Fruit fly (Drosophila melanogaster) whole organism, embryonic: Measurements from ENCODE around the gene Ppt1.

Experiments
- CG11093 ChIP-seq: fragments of 200-800 bp; sonication (Bioruptor generic); IDR thresholded peaks from 3 replicates; pipeline ENCODE4 v1.3.6; 2022; ENCODE audit warnings: missing biosample characterization, missing genetic modification characterization
- CG11504 ChIP-seq: fragments of 200-800 bp; sonication (Bioruptor generic); optimal IDR thresholded peaks from 3 replicates; lab custom pipeline; 2019; ENCODE audit warnings: missing biosample characterization, mild to moderate bottlenecking, missing genetic modification characterization, moderate library complexity
- CG12391 ChIP-seq: fragments of 200-800 bp; sonication (Bioruptor generic); optimal IDR thresholded peaks from 3 replicates; lab custom pipeline; 2018; ENCODE audit warnings: missing biosample characterization, mild to moderate bottlenecking, missing genetic modification characterization, moderate library complexity
- CG14710 ChIP-seq: fragments of 200-800 bp; sonication (Bioruptor generic); optimal IDR thresholded peaks from 3 replicates; lab custom pipeline; 2019; ENCODE audit warnings: missing biosample characterization, mild to moderate bottlenecking, missing genetic modification characterization, moderate library complexity
- CG14965 ChIP-seq: fragments of 200-800 bp; sonication (Bioruptor generic); optimal IDR thresholded peaks from 2 replicates; lab custom pipeline; 2016; ENCODE audit warnings: missing biosample characterization, missing genetic modification characterization, borderline replicate concordance
- CG15601 ChIP-seq: fragments of 200-800 bp; sonication (Bioruptor generic); optimal IDR thresholded peaks from 3 replicates; lab custom pipeline; 2019; ENCODE audit warnings: missing biosample characterization, mild to moderate bottlenecking, missing genetic modification characterization, moderate library complexity
- CG15696 ChIP-seq: fragments of 200-800 bp; sonication (Bioruptor generic); optimal IDR thresholded peaks from 2 replicates; lab custom pipeline; 2019; ENCODE audit warnings: missing biosample characterization, mild to moderate bottlenecking, missing genetic modification characterization, moderate library complexity
- CG17385 ChIP-seq: fragments of 200-800 bp; sonication (Bioruptor generic); optimal IDR thresholded peaks from 3 replicates; lab custom pipeline; 2018; ENCODE audit warnings: missing biosample characterization, mild to moderate bottlenecking, missing genetic modification characterization
- CG17829 ChIP-seq: fragments of 200-800 bp; optimal IDR thresholded peaks from 2 replicates; lab custom pipeline; 2019; ENCODE audit warnings: missing biosample characterization, mild to moderate bottlenecking, missing genetic modification characterization, moderate library complexity
- CG18262 ChIP-seq: fragments of 200-800 bp; optimal IDR thresholded peaks from 3 replicates; lab custom pipeline; 2019; ENCODE audit warnings: missing biosample characterization, mild to moderate bottlenecking, missing genetic modification characterization, moderate library complexity
- CG2712 ChIP-seq: fragments of 200-800 bp; optimal IDR thresholded peaks from 3 replicates; lab custom pipeline; 2019; ENCODE audit warnings: missing biosample characterization, mild to moderate bottlenecking, missing genetic modification characterization, moderate library complexity
- CG33557 ChIP-seq: fragments of 200-800 bp; sonication (Bioruptor generic); optimal IDR thresholded peaks from 2 replicates; lab custom pipeline; 2019; ENCODE audit warnings: missing biosample characterization, mild to moderate bottlenecking, missing genetic modification characterization, moderate library complexity
- CG3726 ChIP-seq: fragments of 200-800 bp; sonication (Bioruptor generic); IDR thresholded peaks from 3 replicates; pipeline ENCODE4, ENCODE4 v1.3.6; 2022; ENCODE audit warnings: missing biosample characterization, missing genetic modification characterization
- CG4404 ChIP-seq: fragments of 200-800 bp; sonication (Bioruptor generic); IDR thresholded peaks from 2 replicates; pipeline ENCODE4 v1.3.6; 2022; ENCODE audit warnings: missing biosample characterization, missing genetic modification characterization
- CG4730 ChIP-seq: fragments of 200-800 bp; sonication (Bioruptor generic); IDR thresholded peaks from 2 replicates; pipeline ENCODE4 v1.3.6; 2022; ENCODE audit warnings: missing biosample characterization, missing genetic modification characterization
- CG6272 ChIP-seq: fragments of 200-800 bp; sonication (Bioruptor generic); IDR thresholded peaks from 2 replicates; pipeline ENCODE4 v1.3.6; 2022; ENCODE audit warnings: missing biosample characterization, missing genetic modification characterization
- CG7271 ChIP-seq: fragments of 200-800 bp; sonication (Bioruptor generic); optimal IDR thresholded peaks from 2 replicates; lab custom pipeline; 2018; ENCODE audit warnings: missing biosample characterization, mild to moderate bottlenecking, missing genetic modification characterization, moderate library complexity
- CG7372 ChIP-seq: fragments of 200-800 bp; sonication (Bioruptor generic); IDR thresholded peaks from 2 replicates; pipeline ENCODE4 v1.3.6; 2022; ENCODE audit warnings: missing biosample characterization, missing genetic modification characterization
- CG8281 ChIP-seq: fragments of 200-800 bp; sonication (Bioruptor generic); optimal IDR thresholded peaks from 2 replicates; lab custom pipeline; 2018; ENCODE audit warnings: missing biosample characterization, mild to moderate bottlenecking, missing genetic modification characterization, moderate library complexity
- CG8924 ChIP-seq: fragments of 200-800 bp; optimal IDR thresholded peaks from 3 replicates; lab custom pipeline; 2019; ENCODE audit warnings: missing biosample characterization, mild to moderate bottlenecking, missing genetic modification characterization, moderate library complexity
- CG9727 ChIP-seq: fragments of 200-800 bp; sonication (Bioruptor generic); optimal IDR thresholded peaks from 3 replicates; lab custom pipeline; 2017; ENCODE audit warnings: missing biosample characterization, mild to moderate bottlenecking, missing genetic modification characterization
- CG9817 ChIP-seq: fragments of 200-800 bp; sonication (Bioruptor generic); optimal IDR thresholded peaks from 2 replicates; lab custom pipeline; 2018; ENCODE audit warnings: missing biosample characterization, mild to moderate bottlenecking, missing genetic modification characterization, moderate library complexity
- CoRest ChIP-seq: fragments of 200-800 bp; sonication (Bioruptor generic); optimal IDR thresholded peaks from 3 replicates; lab custom pipeline; 2018; ENCODE audit warnings: missing biosample characterization, mild to moderate bottlenecking, missing genetic modification characterization, moderate library complexity
- ERR ChIP-seq: fragments of 200-800 bp; sonication (Bioruptor generic); optimal IDR thresholded peaks from 2 replicates; lab custom pipeline; 2016; ENCODE audit warnings: missing biosample characterization, missing genetic modification characterization
- HLHmδ ChIP-seq: fragments of 200-800 bp; sonication (Bioruptor generic); optimal IDR thresholded peaks from 2 replicates; lab custom pipeline; 2018; ENCODE audit warnings: missing biosample characterization, mild to moderate bottlenecking, missing genetic modification characterization, moderate library complexity
- Kr ChIP-seq: fragments of 200-800 bp; sonication (Bioruptor generic); optimal IDR thresholded peaks from 2 replicates; lab custom pipeline; 2017; ENCODE audit warnings: missing biosample characterization, mild to moderate bottlenecking, missing genetic modification characterization
- Nf-YC ChIP-seq: fragments of 200-800 bp; optimal IDR thresholded peaks from 3 replicates; lab custom pipeline; 2019; ENCODE audit warnings: missing biosample characterization, mild to moderate bottlenecking, missing genetic modification characterization, moderate library complexity
- Xrp1 ChIP-seq: fragments of 200-800 bp; sonication (Bioruptor generic); IDR thresholded peaks from 2 replicates; pipeline ENCODE4 v1.3.6; 2022; ENCODE audit warnings: missing biosample characterization, missing genetic modification characterization
- ac ChIP-seq: fragments of 200-800 bp; sonication (Bioruptor generic); optimal IDR thresholded peaks from 3 replicates; lab custom pipeline; 2017; ENCODE audit warnings: missing biosample characterization, mild to moderate bottlenecking, missing genetic modification characterization
- bsh ChIP-seq, 2 experiments: fragments of 200-800 bp; sonication (Bioruptor generic); optimal IDR thresholded peaks; 2 replicates each; lab custom pipeline; 2017 to 2018; ENCODE audit warnings: mild to moderate bottlenecking in 2 of 2, missing biosample characterization in 2 of 2, missing genetic modification characterization in 2 of 2, moderate library complexity in 1 of 2
- dmrt11E ChIP-seq: fragments of 200-800 bp; sonication (Bioruptor generic); optimal IDR thresholded peaks from 3 replicates; lab custom pipeline; 2018; ENCODE audit warnings: missing biosample characterization, mild to moderate bottlenecking, missing genetic modification characterization, moderate library complexity
- fd102C ChIP-seq: fragments of 200-800 bp; sonication (Bioruptor generic); optimal IDR thresholded peaks from 2 replicates; lab custom pipeline; 2018; ENCODE audit warnings: missing biosample characterization, mild to moderate bottlenecking, missing genetic modification characterization, moderate library complexity
- gcm2 ChIP-seq: fragments of 200-800 bp; sonication (Bioruptor generic); optimal IDR thresholded peaks from 2 replicates; lab custom pipeline; 2016; ENCODE audit warnings: missing biosample characterization, missing genetic modification characterization
- gem ChIP-seq: fragments of 200-800 bp; sonication (Bioruptor generic); optimal IDR thresholded peaks from 2 replicates; lab custom pipeline; 2019; ENCODE audit warnings: missing biosample characterization, mild to moderate bottlenecking, missing genetic modification characterization, moderate library complexity
- grau ChIP-seq: fragments of 200-800 bp; optimal IDR thresholded peaks from 3 replicates; lab custom pipeline; 2019; ENCODE audit warnings: missing biosample characterization, mild to moderate bottlenecking, missing genetic modification characterization, moderate library complexity
- gsb ChIP-seq: fragments of 200-800 bp; sonication (Bioruptor generic); IDR thresholded peaks from 2 replicates; pipeline ENCODE4 v1.3.6; 2022; ENCODE audit warnings: missing biosample characterization, missing genetic modification characterization
- her ChIP-seq: fragments of 200-800 bp; sonication (Bioruptor generic); optimal IDR thresholded peaks from 2 replicates; lab custom pipeline; 2016; ENCODE audit warnings: missing biosample characterization, missing genetic modification characterization
- oc ChIP-seq: fragments of 200-800 bp; sonication (Bioruptor generic); optimal IDR thresholded peaks from 2 replicates; lab custom pipeline; 2018; ENCODE audit warnings: missing biosample characterization, mild to moderate bottlenecking, missing genetic modification characterization, moderate library complexity
- phol ChIP-seq: fragments of 200-800 bp; sonication (Bioruptor generic); optimal IDR thresholded peaks from 3 replicates; lab custom pipeline; 2018; ENCODE audit warnings: missing biosample characterization, mild to moderate bottlenecking, missing genetic modification characterization, moderate library complexity
- prd ChIP-seq, 3 experiments: fragments of >200 bp in 2 of 3; fragments of 200-800 bp in 1 of 3; sonication (Bioruptor generic) in 1 of 3; optimal IDR thresholded peaks in 2 of 3; IDR thresholded peaks in 1 of 3; 2 replicates in 2 of 3; 3 replicates in 1 of 3; pipeline versions ENCODE4 v1.3.6 to Lab custom; 2017 to 2022; ENCODE audit warnings: missing biosample characterization in 1 of 3, missing genetic modification characterization in 1 of 3
- pros ChIP-seq: fragments of 200-800 bp; sonication (Bioruptor generic); optimal IDR thresholded peaks from 3 replicates; lab custom pipeline; 2019; ENCODE audit warnings: missing biosample characterization, mild to moderate bottlenecking, missing genetic modification characterization, moderate library complexity
- sim ChIP-seq: fragments of 200-800 bp; sonication (Bioruptor generic); IDR thresholded peaks from 2 replicates; pipeline ENCODE4 v1.3.6; 2022; ENCODE audit warnings: missing biosample characterization, missing genetic modification characterization
- sr ChIP-seq: fragments of 200-800 bp; sonication (Bioruptor generic); IDR thresholded peaks from 3 replicates; pipeline ENCODE4 v1.3.6; 2022; ENCODE audit warnings: missing biosample characterization, missing genetic modification characterization
- tll ChIP-seq, 2 experiments: fragments of 200-800 bp in 1 of 2; fragments of >200 bp in 1 of 2; sonication (Bioruptor generic) in 1 of 2; optimal IDR thresholded peaks; 2 replicates each; lab custom pipeline; 2017 to 2019; ENCODE audit warnings: missing biosample characterization in 2 of 2, missing genetic modification characterization in 2 of 2, mild to moderate bottlenecking in 1 of 2, moderate library complexity in 1 of 2
- wek ChIP-seq: fragments of 200-800 bp; sonication (Bioruptor generic); optimal IDR thresholded peaks from 3 replicates; lab custom pipeline; 2018; ENCODE audit warnings: missing biosample characterization, mild to moderate bottlenecking, missing genetic modification characterization, moderate library complexity
- yki ChIP-seq: fragments of >200 bp; optimal IDR thresholded peaks from 3 replicates; lab custom pipeline; 2018
- zen ChIP-seq: fragments of 200-800 bp; sonication (Bioruptor generic); optimal IDR thresholded peaks from 3 replicates; lab custom pipeline; 2018; ENCODE audit warnings: missing biosample characterization, mild to moderate bottlenecking, missing genetic modification characterization, moderate library complexity
- zf30C ChIP-seq: fragments of 200-800 bp; sonication (Bioruptor generic); optimal IDR thresholded peaks from 3 replicates; lab custom pipeline; 2018; ENCODE audit warnings: missing biosample characterization, mild to moderate bottlenecking, missing genetic modification characterization

The Ppt1 gene

DNA sequence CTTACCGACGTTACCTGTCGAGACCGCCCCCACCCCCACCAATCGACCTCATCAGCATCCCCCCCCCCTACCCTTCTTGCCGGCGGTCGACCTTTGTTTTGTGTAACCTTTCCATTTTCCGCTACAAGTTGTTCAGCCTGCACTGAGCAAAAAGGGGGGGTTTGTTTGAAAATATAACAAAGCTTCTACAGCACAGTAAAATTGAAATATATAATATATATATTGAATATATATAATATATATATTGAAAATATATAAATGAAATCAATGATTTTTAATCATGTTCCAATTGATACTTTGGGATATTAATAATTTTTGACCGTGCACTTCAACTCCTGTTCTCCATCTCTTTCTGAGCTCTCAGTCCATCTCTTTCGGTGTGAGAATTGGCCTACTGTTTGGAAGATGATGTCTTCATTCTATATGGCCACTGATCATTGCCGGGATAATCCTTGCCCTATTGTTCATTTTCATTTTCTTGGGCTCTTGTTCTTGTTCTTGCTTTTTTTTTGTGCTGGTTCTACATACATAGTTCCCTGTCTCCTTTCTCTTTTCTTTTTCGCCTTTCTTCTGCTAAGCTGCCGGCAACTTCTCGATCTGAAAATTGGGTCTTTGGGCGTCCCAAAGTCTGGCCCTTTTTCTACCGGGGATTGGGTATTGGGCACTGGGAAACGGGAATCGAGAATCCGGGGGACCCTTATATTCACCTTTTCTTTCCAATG lies 24.3 kb downstream of the Ppt1 start:
- peak in 1 of 2 experiments; percentile 18 for TF ChIP-seq bsh (GFP tag; optimal IDR thresholded peaks at IDR 0.05; lab: Kevin White, UChicago)
- TF ChIP-seq CG15601 (tag; lab: Kevin White, UChicago) = peak; percentile 6
- TF ChIP-seq CG11504 = peak; percentile 2
- TF ChIP-seq fd102C (GFP tag; lab: Kevin White, UChicago) = peak; percentile 12
- TF ChIP-seq sr (GFP tag; lab: Robert Waterston, UW) = no peak
- no peak for TF ChIP-seq CG14965 (GFP tag; lab: Kevin White, UChicago)
- no peak for TF ChIP-seq sim
- TF ChIP-seq CoRest = peak; percentile 4
- TF ChIP-seq CG14710 (tag; lab: Kevin White, UChicago) = peak; percentile 38
- TF ChIP-seq gsb (GFP tag; lab: Robert Waterston, UW) = no peak
- peak; percentile 51 for TF ChIP-seq oc (tag; lab: Kevin White, UChicago)
- TF ChIP-seq gem (tag; lab: Kevin White, UChicago) = peak; percentile 47
- peak; percentile 59 for TF ChIP-seq CG2712 (tag; lab: Kevin White, UChicago)
- TF ChIP-seq Xrp1 (GFP tag; lab: Robert Waterston, UW) = peak; percentile 54
- TF ChIP-seq wek = no peak
- TF ChIP-seq ERR (GFP tag; lab: Kevin White, UChicago) = no peak
- no peak for TF ChIP-seq Nf-YC (tag; lab: Kevin White, UChicago)
- peak; percentile 66 for TF ChIP-seq CG15696 (tag; lab: Kevin White, UChicago)
- TF ChIP-seq her = no peak
- no peak for TF ChIP-seq HLHmδ (GFP tag; lab: Kevin White, UChicago)
- TF ChIP-seq CG9817 (tag; lab: Kevin White, UChicago) = no peak
- peak; percentile 50 for TF ChIP-seq zen (tag; lab: Kevin White, UChicago)
- peak; percentile 55; the same call in 1 of the 2 replicates for TF ChIP-seq CG4404 (GFP tag; lab: Robert Waterston, UW)
- peak; percentile 23 for TF ChIP-seq CG33557 (GFP tag; lab: Kevin White, UChicago)
- TF ChIP-seq dmrt11E (tag; lab: Kevin White, UChicago) = peak; percentile 57
- TF ChIP-seq CG6272 (GFP tag; lab: Robert Waterston, UW) = no peak
- no peak for TF ChIP-seq Kr (GFP tag; lab: Kevin White, UChicago)
- peak; percentile 33 for TF ChIP-seq CG9727
- TF ChIP-seq zf30C (GFP tag; lab: Kevin White, UChicago) = peak; percentile 71
- TF ChIP-seq CG12391 (tag; lab: Kevin White, UChicago) = peak; percentile 18
- TF ChIP-seq prd (optimal IDR thresholded peaks at IDR 0.05; lab: Kevin White, UChicago) = no peak
- peak; percentile 43; the same call in 1 of the 3 replicates for TF ChIP-seq prd (GFP tag; IDR thresholded peaks at IDR 0.05; lab: Robert Waterston, UW)
- no peak for TF ChIP-seq CG11093 (GFP tag; lab: Robert Waterston, UW)
- TF ChIP-seq CG8281 (tag; lab: Kevin White, UChicago) = no peak
- peak; percentile 12 for TF ChIP-seq ac
- no peak for TF ChIP-seq CG7372
- no peak for TF ChIP-seq CG7271 (tag; lab: Kevin White, UChicago)
- TF ChIP-seq phol (tag; lab: Kevin White, UChicago) = peak; percentile 15
- no peak for TF ChIP-seq gcm2 (GFP tag; lab: Kevin White, UChicago)
- TF ChIP-seq pros (GFP tag; lab: Kevin White, UChicago) = peak; percentile 53
- TF ChIP-seq CG17829 = peak; percentile 37
- TF ChIP-seq yki = no peak
- no peak for TF ChIP-seq CG3726 (GFP tag; lab: Robert Waterston, UW)
- TF ChIP-seq CG17385 = no peak
- no peak for TF ChIP-seq tll (GFP tag; optimal IDR thresholded peaks at IDR 0.05; lab: Kevin White, UChicago)
- TF ChIP-seq CG4730 (GFP tag; lab: Robert Waterston, UW) = no peak
- peak; percentile 20 for TF ChIP-seq CG8924
- peak; percentile 47 for TF ChIP-seq CG18262 (tag; lab: Kevin White, UChicago)
- peak; percentile 5 for TF ChIP-seq grau (tag; lab: Kevin White, UChicago)
